Worm (Caenorhabditis elegans) whole organism, L1 larva: ENCODE measurements around the gene T23B7.2.

ENCODE experiments used
- hlh-4 ChIP-seq: sonication (generic microtip); optimal IDR thresholded peaks from 2 replicates; lab custom pipeline; 2016; ENCODE audit warnings: mild to moderate bottlenecking, missing genetic modification characterization, missing compliant biosample characterization
- lin-13 ChIP-seq: fragments of 150-350 bp; optimal IDR thresholded peaks from 2 replicates; lab custom pipeline; 2014; ENCODE audit warnings: missing biosample characterization, missing genetic modification reagents, missing genetic modification characterization
- lsy-2 ChIP-seq, 2 experiments: fragments of 150-350 bp; optimal IDR thresholded peaks; 2 replicates each; lab custom pipeline; 2014; ENCODE audit warnings: missing biosample characterization in 2 of 2, missing genetic modification characterization in 2 of 2
- nhr-12 ChIP-seq: sonication (generic microtip); optimal IDR thresholded peaks from 2 replicates; lab custom pipeline; 2017; ENCODE audit warnings: missing biosample characterization, missing genetic modification characterization
- nhr-19 ChIP-seq: fragments of 200-800 bp; sonication (Bioruptor generic); conservative IDR thresholded peaks from 2 replicates; pipeline ENCODE4 v1.3.6; 2022; ENCODE audit warnings: missing genetic modification characterization, missing compliant biosample characterization
- nhr-71 ChIP-seq: sonication (generic microtip); optimal IDR thresholded peaks from 2 replicates; lab custom pipeline; 2016; ENCODE audit warnings: mild to moderate bottlenecking, missing genetic modification characterization, moderate library complexity, missing compliant biosample characterization
- pag-3 ChIP-seq: sonication (generic microtip); optimal IDR thresholded peaks from 2 replicates; lab custom pipeline; 2017; ENCODE audit warnings: missing genetic modification characterization, mild to moderate bottlenecking, missing compliant biosample characterization, antibody characterized with exemption, borderline replicate concordance; ENCODE audit not compliant: insufficient read depth
- unc-130 ChIP-seq: fragments of 150-350 bp; optimal IDR thresholded peaks from 2 replicates; lab custom pipeline; 2017; ENCODE audit warnings: missing biosample characterization, missing genetic modification characterization, inconsistent platforms

ce11 chrII:4879629-4880028, 37.6 kb upstream of the T23B7.2 start, which contains the start of gene gst-6:
- TF ChIP-seq pag-3 (tag; lab: Kevin White, UChicago) (no peak), unc-130 (tag; lab: Kevin White, UChicago) (no peak), nhr-71 (tag; lab: Kevin White, UChicago) (no peak), lin-13 (no peak), nhr-19 (no peak), nhr-12 (tag; lab: Kevin White, UChicago) (no peak), lsy-2 (tag; optimal IDR thresholded peaks at IDR 0.05; lab: Kevin White, UChicago) (no peak), hlh-4 (no peak)
